Fruit fly (Drosophila melanogaster): ENCODE data around the gene CG33169.

DNA sequence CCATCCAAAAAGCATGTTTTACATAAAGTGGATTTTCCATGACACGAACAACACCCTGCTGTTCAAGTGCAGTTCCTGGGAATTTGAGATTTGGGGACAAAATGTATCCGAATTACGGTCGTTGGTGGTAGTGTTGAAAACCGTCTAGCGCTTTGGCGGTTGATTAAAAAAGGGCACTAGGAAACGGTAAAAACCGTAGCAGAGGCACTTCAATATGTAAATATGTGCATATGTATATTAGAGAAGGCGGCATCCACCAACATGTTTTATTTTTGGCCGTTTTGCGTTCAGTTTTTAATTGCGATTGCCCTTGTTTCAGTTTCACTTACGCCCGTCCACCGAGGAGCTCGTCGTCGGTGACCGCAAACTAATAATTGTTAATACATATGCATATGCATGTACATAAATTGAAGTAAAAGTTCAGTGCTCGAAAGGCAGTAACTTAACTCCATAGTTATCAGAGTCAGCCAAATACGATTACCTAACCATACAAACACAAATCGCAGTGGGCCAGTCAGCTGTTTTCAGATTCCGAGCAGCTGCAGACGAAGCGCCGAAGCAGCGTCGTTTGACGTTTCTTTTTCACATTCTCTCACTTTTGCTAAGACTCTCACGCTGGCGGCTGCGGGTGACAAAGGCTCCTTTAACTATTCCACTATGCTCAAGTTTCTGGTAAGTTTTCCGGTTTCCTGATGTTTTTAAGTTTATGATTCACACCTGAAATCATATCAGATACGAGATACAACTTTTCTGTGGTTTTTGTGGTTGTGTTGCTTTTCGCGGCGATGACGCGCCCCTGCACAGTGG lies 793 bp downstream of the CG33169 start, which contains the start of gene CG33170:
- no peak for TF ChIP-seq psq (optimal IDR thresholded peaks at IDR 0.05)
- TF ChIP-seq Dll (optimal IDR thresholded peaks at IDR 0.05), result no peak
- no peak for TF ChIP-seq EcR (GFP tag; optimal IDR thresholded peaks at IDR 0.05)
